Fruit fly (Drosophila melanogaster) whole organism, embryonic: ENCODE measurements around the gene TTLL4A.

Experiments used
- Bdp1 ChIP-seq: fragments of 200-800 bp; sonication (Bioruptor generic); optimal IDR thresholded peaks from 3 replicates; lab custom pipeline; 2016; ENCODE audit warnings: missing biosample characterization, missing genetic modification characterization
- CG11696 ChIP-seq: fragments of 200-800 bp; sonication (Bioruptor generic); IDR thresholded peaks from 2 replicates; pipeline ENCODE4 v1.3.6; 2022; ENCODE audit warnings: missing biosample characterization, missing genetic modification characterization
- CG15696 ChIP-seq: fragments of 200-800 bp; sonication (Bioruptor generic); optimal IDR thresholded peaks from 2 replicates; lab custom pipeline; 2019; ENCODE audit warnings: missing biosample characterization, mild to moderate bottlenecking, missing genetic modification characterization, moderate library complexity
- CG17568 ChIP-seq: fragments of 200-800 bp; sonication (Bioruptor generic); optimal IDR thresholded peaks from 2 replicates; lab custom pipeline; 2018; ENCODE audit warnings: missing biosample characterization, mild to moderate bottlenecking, missing genetic modification characterization, moderate library complexity
- CG1792 ChIP-seq: fragments of 200-800 bp; sonication (Bioruptor generic); optimal IDR thresholded peaks from 2 replicates; lab custom pipeline; 2016; ENCODE audit warnings: missing biosample characterization, missing genetic modification characterization
- CG2712 ChIP-seq: fragments of 200-800 bp; optimal IDR thresholded peaks from 3 replicates; lab custom pipeline; 2019; ENCODE audit warnings: missing biosample characterization, mild to moderate bottlenecking, missing genetic modification characterization, moderate library complexity
- CG4328 ChIP-seq: fragments of 200-800 bp; sonication (Bioruptor generic); optimal IDR thresholded peaks from 3 replicates; lab custom pipeline; 2017; ENCODE audit warnings: missing biosample characterization, missing genetic modification reagents, missing genetic modification characterization
- CG4854 ChIP-seq: fragments of 200-800 bp; sonication (Bioruptor generic); optimal IDR thresholded peaks from 2 replicates; lab custom pipeline; 2016; ENCODE audit warnings: missing biosample characterization, missing genetic modification characterization, inconsistent platforms
- CG6272 ChIP-seq: fragments of 200-800 bp; sonication (Bioruptor generic); IDR thresholded peaks from 2 replicates; pipeline ENCODE4 v1.3.6; 2022; ENCODE audit warnings: missing biosample characterization, missing genetic modification characterization
- CG7556 ChIP-seq: fragments of 200-800 bp; sonication (Bioruptor generic); optimal IDR thresholded peaks from 2 replicates; lab custom pipeline; 2017; ENCODE audit warnings: missing biosample characterization, mild to moderate bottlenecking, missing genetic modification characterization
- CG7745 ChIP-seq: fragments of 200-800 bp; sonication (Bioruptor generic); optimal IDR thresholded peaks from 2 replicates; lab custom pipeline; 2018; ENCODE audit warnings: missing biosample characterization, mild to moderate bottlenecking, missing genetic modification characterization, moderate library complexity
- CG8765 ChIP-seq: fragments of 200-800 bp; sonication (Bioruptor generic); IDR thresholded peaks from 2 replicates; pipeline ENCODE4 v1.3.6; 2022; ENCODE audit warnings: missing biosample characterization, missing genetic modification characterization
- Dref ChIP-seq: fragments of 200-800 bp; sonication (Bioruptor generic); IDR thresholded peaks from 2 replicates; pipeline ENCODE4 v1.3.6; 2022; ENCODE audit warnings: missing biosample characterization, missing genetic modification characterization
- Fer2 ChIP-seq: fragments of 200-800 bp; sonication (Bioruptor generic); optimal IDR thresholded peaks from 2 replicates; lab custom pipeline; 2018; ENCODE audit warnings: missing biosample characterization, mild to moderate bottlenecking, missing genetic modification characterization, moderate library complexity
- Gug ChIP-seq: fragments of 200-800 bp; sonication (Bioruptor generic); IDR thresholded peaks from 4 replicates; pipeline ENCODE4 v1.3.6; 2022; ENCODE audit warnings: missing biosample characterization, missing genetic modification characterization
- Hand ChIP-seq: fragments of 200-800 bp; sonication (Bioruptor generic); optimal IDR thresholded peaks from 2 replicates; lab custom pipeline; 2017; ENCODE audit warnings: mild to moderate bottlenecking, missing biosample characterization, missing genetic modification reagents, missing genetic modification characterization
- MBD-R2 ChIP-seq: fragments of 200-800 bp; sonication (Bioruptor generic); IDR thresholded peaks from 2 replicates; pipeline ENCODE4 v1.3.6; 2022; ENCODE audit warnings: missing biosample characterization, missing genetic modification characterization
- Oaz ChIP-seq: fragments of 200-800 bp; sonication (Bioruptor generic); IDR thresholded peaks from 2 replicates; pipeline ENCODE4 v1.3.6; 2022; ENCODE audit warnings: missing biosample characterization, missing genetic modification characterization
- Oli ChIP-seq: fragments of 200-800 bp; sonication (Bioruptor generic); optimal IDR thresholded peaks from 2 replicates; lab custom pipeline; 2018; ENCODE audit warnings: missing biosample characterization, mild to moderate bottlenecking, missing genetic modification characterization, moderate library complexity
- Opbp ChIP-seq: fragments of 200-800 bp; sonication (Bioruptor generic); IDR thresholded peaks from 3 replicates; pipeline ENCODE4 v1.3.6; 2022; ENCODE audit warnings: missing biosample characterization, missing genetic modification characterization; ENCODE audit not compliant: partially characterized antibody
- Ptx1 ChIP-seq: fragments of 200-800 bp; sonication (Bioruptor generic); IDR thresholded peaks from 2 replicates; pipeline ENCODE4 v1.3.6; 2022; ENCODE audit warnings: missing biosample characterization, missing genetic modification characterization
- Sin3A ChIP-seq: fragments of >200 bp; optimal IDR thresholded peaks from 2 replicates; lab custom pipeline; 2018
- Sry-δ ChIP-seq: fragments of 200-800 bp; sonication (Bioruptor generic); optimal IDR thresholded peaks from 2 replicates; lab custom pipeline; 2016; ENCODE audit warnings: missing biosample characterization, missing genetic modification characterization
- Trl ChIP-seq, 3 experiments: fragments of >200 bp in 2 of 3; fragments of 200-800 bp in 1 of 3; sonication (Bioruptor generic) in 1 of 3; optimal IDR thresholded peaks; 2 replicates in 1 of 3; 3 replicates in 2 of 3; lab custom pipeline; 2016 to 2017; ENCODE audit warnings: missing biosample characterization in 1 of 3, missing genetic modification characterization in 1 of 3
- Xbp1 ChIP-seq: fragments of 200-800 bp; sonication (Bioruptor generic); optimal IDR thresholded peaks from 3 replicates; lab custom pipeline; 2016; ENCODE audit warnings: missing biosample characterization, mild to moderate bottlenecking, missing genetic modification characterization
- ash1 ChIP-seq: fragments of 200-800 bp; sonication (Bioruptor generic); optimal IDR thresholded peaks from 2 replicates; lab custom pipeline; 2018; ENCODE audit warnings: missing biosample characterization, mild to moderate bottlenecking, missing genetic modification characterization
- ato ChIP-seq: fragments of 200-800 bp; sonication (Bioruptor generic); IDR thresholded peaks from 2 replicates; pipeline ENCODE4 v1.3.6; 2022; ENCODE audit warnings: missing biosample characterization, missing genetic modification characterization; ENCODE audit not compliant: partially characterized antibody
- bsh ChIP-seq, 2 experiments: fragments of 200-800 bp; sonication (Bioruptor generic); optimal IDR thresholded peaks; 2 replicates each; lab custom pipeline; 2017 to 2018; ENCODE audit warnings: mild to moderate bottlenecking in 2 of 2, missing biosample characterization in 2 of 2, missing genetic modification characterization in 2 of 2, moderate library complexity in 1 of 2
- chn ChIP-seq: fragments of 200-800 bp; sonication (Bioruptor generic); optimal IDR thresholded peaks from 2 replicates; lab custom pipeline; 2016; ENCODE audit warnings: missing biosample characterization, missing genetic modification characterization
- crc ChIP-seq: fragments of 200-800 bp; sonication (Bioruptor generic); optimal IDR thresholded peaks from 2 replicates; lab custom pipeline; 2016; ENCODE audit warnings: missing biosample characterization, missing genetic modification characterization
- croc ChIP-seq: fragments of 200-800 bp; sonication (Bioruptor generic); conservative IDR thresholded peaks from 3 replicates; pipeline ENCODE4 v1.3.6; 2022; ENCODE audit warnings: missing biosample characterization, missing genetic modification characterization
- crol ChIP-seq: fragments of 200-800 bp; sonication (Bioruptor generic); IDR thresholded peaks from 2 replicates; pipeline ENCODE4 v1.3.6; 2022; ENCODE audit warnings: missing biosample characterization, missing genetic modification characterization
- dysf ChIP-seq: fragments of 200-800 bp; sonication (Bioruptor generic); IDR thresholded peaks from 3 replicates; pipeline ENCODE4 v1.3.6; 2022; ENCODE audit warnings: missing biosample characterization, missing genetic modification characterization
- eyg ChIP-seq: fragments of 200-800 bp; sonication (Bioruptor generic); optimal IDR thresholded peaks from 3 replicates; lab custom pipeline; 2016; ENCODE audit warnings: missing biosample characterization, missing genetic modification characterization
- gcm2 ChIP-seq: fragments of 200-800 bp; sonication (Bioruptor generic); optimal IDR thresholded peaks from 2 replicates; lab custom pipeline; 2016; ENCODE audit warnings: missing biosample characterization, missing genetic modification characterization
- gfzf ChIP-seq: fragments of 200-800 bp; sonication (Bioruptor generic); optimal IDR thresholded peaks from 2 replicates; lab custom pipeline; 2016; ENCODE audit warnings: missing biosample characterization, mild to moderate bottlenecking, missing genetic modification characterization, moderate library complexity
- gro ChIP-seq: fragments of 200-800 bp; sonication (Bioruptor generic); optimal IDR thresholded peaks from 2 replicates; lab custom pipeline; 2016; ENCODE audit warnings: missing biosample characterization, missing genetic modification characterization
- ind ChIP-seq: fragments of 200-800 bp; sonication (Bioruptor generic); optimal IDR thresholded peaks from 3 replicates; lab custom pipeline; 2016; ENCODE audit warnings: missing biosample characterization, missing genetic modification characterization
- insv ChIP-seq, 2 experiments: fragments of 200-800 bp; sonication (Bioruptor generic); optimal IDR thresholded peaks; 3 replicates each; lab custom pipeline; 2016 to 2018; ENCODE audit warnings: missing biosample characterization in 2 of 2, missing genetic modification characterization in 2 of 2
- pan ChIP-seq, 4 experiments: fragments of >200 bp in 3 of 4; fragments of 200-800 bp in 1 of 4; sonication (Bioruptor generic) in 1 of 4; optimal IDR thresholded peaks in 3 of 4; IDR thresholded peaks in 1 of 4; 2 replicates each; pipeline versions ENCODE4 v1.3.6 to Lab custom; 2017 to 2022; ENCODE audit warnings: missing biosample characterization in 2 of 4, missing genetic modification characterization in 2 of 4, mixed read lengths in 1 of 4
- pho ChIP-seq: fragments of 200-800 bp; sonication (Bioruptor generic); optimal IDR thresholded peaks from 2 replicates; lab custom pipeline; 2016; ENCODE audit warnings: missing biosample characterization, missing genetic modification characterization
- repo ChIP-seq: fragments of 200-800 bp; sonication (Bioruptor generic); optimal IDR thresholded peaks from 2 replicates; lab custom pipeline; 2016; ENCODE audit warnings: missing biosample characterization, missing genetic modification characterization
- sens ChIP-seq: fragments of 200-800 bp; sonication (Bioruptor generic); peaks from one replicate; lab custom pipeline; 2016; ENCODE audit warnings: missing biosample characterization, missing genetic modification characterization
- sens-2 ChIP-seq: fragments of 200-800 bp; sonication (Bioruptor generic); IDR thresholded peaks from 2 replicates; pipeline ENCODE4 v1.3.6; 2022; ENCODE audit warnings: missing biosample characterization, missing genetic modification characterization
- shn ChIP-seq: fragments of 200-800 bp; sonication (Bioruptor generic); optimal IDR thresholded peaks from 3 replicates; lab custom pipeline; 2016; ENCODE audit warnings: missing biosample characterization, missing genetic modification characterization
- tgo ChIP-seq: fragments of 200-800 bp; sonication (Bioruptor generic); IDR thresholded peaks from 3 replicates; pipeline ENCODE4 v1.3.6; 2022; ENCODE audit warnings: missing biosample characterization, missing genetic modification characterization
- tna ChIP-seq: fragments of 200-800 bp; sonication (Bioruptor generic); IDR thresholded peaks from 2 replicates; pipeline ENCODE4 v1.3.6; 2022; ENCODE audit warnings: missing biosample characterization, missing genetic modification characterization; ENCODE audit not compliant: partially characterized antibody
- vvl ChIP-seq: fragments of 200-800 bp; sonication (Bioruptor generic); IDR thresholded peaks from 2 replicates; pipeline ENCODE4 v1.3.6; 2022; ENCODE audit warnings: missing biosample characterization, missing genetic modification characterization
- zfh2 ChIP-seq: fragments of 200-800 bp; sonication (Bioruptor generic); optimal IDR thresholded peaks from 2 replicates; lab custom pipeline; 2016; ENCODE audit warnings: missing biosample characterization, missing genetic modification characterization

Gene TTLL4A

dm6 chr2L:11003925-11004673 is 14.9 kb downstream of the TTLL4A start, which contains the start of gene RpL9 (continued):
- TF ChIP-seq gro (peak; percentile 73), Trl (optimal IDR thresholded peaks at IDR 0.05; lab: Kevin White, UChicago) (no peak), Trl (GFP tag; optimal IDR thresholded peaks at IDR 0.05; lab: Kevin White, UChicago) (peak; percentile 83), Dref (GFP tag; lab: Robert Waterston, UW) (no peak), Hand (GFP tag; lab: Kevin White, UChicago) (no peak), shn (GFP tag; lab: Kevin White, UChicago) (peak; percentile 25), ind (GFP tag; lab: Kevin White, UChicago) (peak; percentile 11), dysf (no peak; the same call in 2 of the 3 replicates), CG4328 (peak; percentile 83), tgo (GFP tag; lab: Robert Waterston, UW) (peak; percentile 33; the same call in 1 of the 3 replicates), CG2712 (tag; lab: Kevin White, UChicago) (peak; percentile 50), sens-2 (GFP tag; lab: Robert Waterston, UW) (peak; percentile 84), crol (GFP tag; lab: Robert Waterston, UW) (no peak), ash1 (GFP tag; lab: Kevin White, UChicago) (no peak), sens (GFP tag; lab: Kevin White, UChicago) (peak; percentile 93), CG4854 (peak; percentile 6), tna (GFP tag; lab: Robert Waterston, UW) (no peak), gfzf (GFP tag; lab: Kevin White, UChicago) (peak; percentile 72), Oaz (peak; percentile 64), Sin3A (peak; percentile 30), CG8765 (no peak), Opbp (GFP tag; lab: Robert Waterston, UW) (no peak), crc (peak; percentile 28), croc (GFP tag; lab: Robert Waterston, UW) (no peak), ato (no peak), repo (GFP tag; lab: Kevin White, UChicago) (peak; percentile 17), Gug (GFP tag; lab: Robert Waterston, UW) (no peak), bsh (GFP tag; optimal IDR thresholded peaks at IDR 0.05; lab: Kevin White, UChicago) (peak in 1 of 2 experiments; percentile 65), CG11696 (GFP tag; lab: Robert Waterston, UW) (peak; percentile 53), CG6272 (no peak), CG15696 (tag; lab: Kevin White, UChicago) (no peak), insv (GFP tag; optimal IDR thresholded peaks at IDR 0.05; lab: Kevin White, UChicago) (peak in 1 of 2 experiments; percentile 56), vvl (GFP tag; lab: Robert Waterston, UW) (no peak), Ptx1 (GFP tag; lab: Robert Waterston, UW) (no peak), CG7745 (no peak), eyg (peak; percentile 70), Sry-δ (peak; percentile 7), Fer2 (peak; percentile 48), Bdp1 (GFP tag; lab: Kevin White, UChicago) (peak; percentile 17), Oli (no peak), pho (GFP tag; lab: Kevin White, UChicago) (no peak), MBD-R2 (GFP tag; lab: Robert Waterston, UW) (peak; percentile 69), zfh2 (GFP tag; lab: Kevin White, UChicago) (no peak), CG17568 (GFP tag; lab: Kevin White, UChicago) (peak; percentile 93), chn (GFP tag; lab: Kevin White, UChicago) (peak; percentile 33), CG1792 (peak; percentile 45), pan (optimal IDR thresholded peaks at IDR 0.05; lab: Kevin White, UChicago) (no peak), pan (GFP tag; optimal IDR thresholded peaks at IDR 0.05 in 1 of 2, IDR thresholded peaks at IDR 0.05 in 1 of 2) (no peak), CG7556 (GFP tag; lab: Kevin White, UChicago) (no peak), gcm2 (GFP tag; lab: Kevin White, UChicago) (peak; percentile 1), Xbp1 (GFP tag; lab: Kevin White, UChicago) (peak; percentile 45)
